Fruit fly (Drosophila melanogaster) Kc167 (cell line): ENCODE results near the gene DIP-alpha.

Source experiments
- Myc ChIP-seq: fragments of >200 bp; optimal IDR thresholded peaks from 2 replicates; lab custom pipeline; 2017; ENCODE audit warnings: missing external identifiers
- Sin3A ChIP-seq: fragments of >200 bp; optimal IDR thresholded peaks from 2 replicates; lab custom pipeline; 2018; ENCODE audit warnings: missing external identifiers
- h ChIP-seq: fragments of >200 bp; optimal IDR thresholded peaks from 3 replicates; lab custom pipeline; 2018; ENCODE audit warnings: missing external identifiers
- insv ChIP-seq: fragments of >200 bp; optimal IDR thresholded peaks from 3 replicates; lab custom pipeline; 2018; ENCODE audit warnings: missing external identifiers
- psq ChIP-seq: fragments of >200 bp; optimal IDR thresholded peaks from 2 replicates; lab custom pipeline; 2017; ENCODE audit warnings: missing external identifiers
- ttk ChIP-seq: sonication (Bioruptor generic); optimal IDR thresholded peaks from 2 replicates; lab custom pipeline; 2017; ENCODE audit warnings: missing external identifiers

DIP-alpha gene

DNA sequence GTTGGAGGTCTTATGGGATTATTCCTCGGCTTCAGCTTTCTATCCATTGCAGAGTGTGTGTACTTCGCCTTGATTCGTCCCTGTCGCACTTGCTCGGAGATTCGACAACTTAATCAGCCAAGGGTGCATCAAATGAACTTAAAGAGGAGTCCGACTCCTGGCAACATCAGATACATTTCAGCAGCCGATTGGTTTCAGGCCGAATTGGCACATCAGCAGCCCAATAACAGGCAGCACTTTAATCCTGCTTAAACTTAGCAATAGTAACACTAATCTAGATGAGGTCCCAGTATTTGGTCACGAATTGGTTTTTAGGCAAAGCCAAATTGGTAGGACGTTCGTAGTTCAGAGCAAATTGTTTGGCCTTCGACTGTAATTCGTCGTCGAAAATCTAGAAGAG, at the start of gene DIP-alpha:
DIP-alpha (minus strand) TSS at position 101 of the 400 bp plus-strand sequence.
- TF ChIP-seq Sin3A (lab: Kevin White, UChicago) (no peak), ttk (lab: Kevin White, UChicago) (no peak), Myc (no peak), psq (lab: Kevin White, UChicago) (no peak), h (lab: Kevin White, UChicago) (no peak), insv (lab: Kevin White, UChicago) (no peak)

DNA sequence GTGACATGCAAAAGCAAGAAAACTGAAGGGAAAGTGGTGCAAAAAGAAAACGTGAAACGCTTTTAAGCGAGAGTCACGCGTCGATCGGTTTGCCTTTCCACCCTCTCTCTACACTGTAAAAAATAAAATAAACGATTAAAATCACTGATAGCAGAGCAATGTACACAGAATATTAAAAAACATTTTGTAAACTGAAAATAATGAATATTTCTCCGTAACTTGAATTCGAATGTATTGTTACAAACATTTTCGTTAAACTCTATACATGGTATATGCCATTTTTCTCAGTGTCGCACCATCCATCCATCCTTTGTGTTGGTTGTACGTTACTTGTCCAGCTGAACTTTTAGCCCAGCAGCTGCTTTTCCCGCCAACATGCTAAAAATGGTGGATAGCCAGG, 22.8 kb upstream of the DIP-alpha start:
- TF ChIP-seq psq (lab: Kevin White, UChicago) (no peak), ttk (lab: Kevin White, UChicago) (no peak), Sin3A (lab: Kevin White, UChicago) (no peak), h (lab: Kevin White, UChicago) (no peak), Myc (no peak), insv (lab: Kevin White, UChicago) (no peak)

DNA sequence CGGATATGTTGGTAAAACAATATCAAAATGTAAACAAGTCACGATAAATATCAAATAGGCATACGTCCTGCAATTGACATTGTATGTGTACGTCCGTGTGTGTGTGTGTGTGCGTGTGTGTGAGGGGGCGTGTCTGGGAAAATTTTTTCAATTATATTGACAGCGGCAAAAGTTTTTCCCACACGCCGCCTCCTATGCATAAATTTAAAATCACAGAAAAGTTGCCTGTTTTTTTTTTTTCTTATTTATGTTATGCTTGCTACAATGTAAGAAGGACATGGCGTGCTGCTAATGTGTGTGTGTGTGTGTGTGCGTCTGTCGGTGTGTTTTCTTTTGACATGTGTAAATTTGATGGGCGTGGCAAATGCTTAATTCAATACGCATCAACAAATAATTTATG, 14.8 kb upstream of the DIP-alpha start:
- TF ChIP-seq ttk (lab: Kevin White, UChicago) = no peak
- TF ChIP-seq insv (lab: Kevin White, UChicago) = no peak
- no peak for TF ChIP-seq Myc
- TF ChIP-seq h (lab: Kevin White, UChicago) = no peak
- no peak for TF ChIP-seq psq (lab: Kevin White, UChicago)
- no peak for TF ChIP-seq Sin3A (lab: Kevin White, UChicago)

dm6 chrX:3581244-3581643, 9.8 kb upstream of the DIP-alpha start:
- TF ChIP-seq Sin3A (lab: Kevin White, UChicago) (no peak), Myc (no peak), h (lab: Kevin White, UChicago) (no peak), insv (lab: Kevin White, UChicago) (no peak), ttk (lab: Kevin White, UChicago) (no peak), psq (lab: Kevin White, UChicago) (no peak)

dm6 chrX:3574306-3574705, 2.9 kb upstream of the DIP-alpha start, which contains the start of gene AstA-R1:
Gene AstA-R1 (plus strand): TSS chrX:3574536.
- no peak for TF ChIP-seq Sin3A (lab: Kevin White, UChicago)
- no peak for TF ChIP-seq ttk (lab: Kevin White, UChicago)
- TF ChIP-seq Myc = no peak
- TF ChIP-seq h (lab: Kevin White, UChicago) = no peak
- no peak for TF ChIP-seq insv (lab: Kevin White, UChicago)

DNA sequence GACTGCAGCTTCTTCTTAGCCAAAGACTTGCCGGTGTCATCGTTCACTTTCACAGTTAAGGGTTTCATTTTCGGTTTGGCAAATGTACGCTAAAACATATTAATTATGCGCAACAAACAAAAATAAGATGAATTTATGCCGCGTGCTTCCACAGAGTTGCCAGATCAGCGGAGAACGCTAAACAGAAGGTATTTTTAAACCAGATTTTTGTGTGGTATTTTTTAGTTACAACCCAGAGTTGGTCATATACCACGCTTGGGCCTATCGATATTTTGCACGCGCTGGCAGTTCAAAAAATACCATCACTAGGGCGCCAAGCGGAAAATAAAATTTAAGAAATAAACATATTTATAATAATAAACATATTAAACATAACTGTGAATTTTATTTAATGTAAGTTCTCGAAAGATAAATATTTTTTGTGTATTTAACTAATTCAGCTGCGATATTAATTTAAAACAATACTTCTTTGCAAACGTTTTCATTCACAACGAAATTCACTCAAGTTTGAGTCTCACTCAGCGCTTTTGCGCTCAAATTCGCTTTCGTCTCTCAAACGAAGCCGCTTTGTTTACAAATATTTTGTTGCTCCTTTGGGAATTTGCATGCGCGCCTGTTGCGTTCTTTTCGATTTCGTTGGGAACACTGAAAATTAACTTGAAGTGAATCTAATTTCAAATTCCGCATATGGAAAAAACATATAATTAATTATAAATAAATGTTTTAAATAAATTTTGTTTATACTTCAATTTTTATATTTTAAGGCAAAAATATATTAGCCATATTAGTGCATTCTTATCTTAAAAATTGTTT, 2.2 kb upstream of the DIP-alpha start, which contains the start of gene CG2875:
CG2875 (minus strand) TSS at position 185 of the 813 bp plus-strand sequence.
- TF ChIP-seq Myc = no peak
- no peak for TF ChIP-seq ttk (lab: Kevin White, UChicago)
- TF ChIP-seq Sin3A (lab: Kevin White, UChicago) = no peak
- TF ChIP-seq insv (lab: Kevin White, UChicago) = no peak

DNA sequence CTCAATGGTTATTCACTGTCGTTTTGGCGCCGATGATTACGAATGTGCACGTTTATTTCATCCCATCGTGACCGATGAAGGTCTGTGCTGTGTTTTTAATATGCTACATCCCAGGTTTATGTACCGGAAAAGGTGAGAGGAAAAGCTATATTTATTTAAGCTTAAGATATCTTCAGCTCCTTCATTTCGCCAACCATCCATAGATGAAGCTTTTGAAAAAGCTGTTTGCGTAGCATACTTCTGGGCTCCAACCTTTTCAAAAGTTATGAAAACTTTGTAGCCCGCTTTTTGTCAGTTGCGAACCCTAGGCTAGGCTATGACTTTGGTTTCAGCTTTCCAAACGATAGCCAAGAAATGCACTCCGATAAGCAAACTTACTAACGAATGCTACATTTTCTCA, 1.2 kb downstream of the DIP-alpha start:
- TF ChIP-seq Myc = no peak
- TF ChIP-seq psq (lab: Kevin White, UChicago) = no peak
- no peak for TF ChIP-seq ttk (lab: Kevin White, UChicago)
- TF ChIP-seq h (lab: Kevin White, UChicago) = no peak
- no peak for TF ChIP-seq Sin3A (lab: Kevin White, UChicago)
- TF ChIP-seq insv (lab: Kevin White, UChicago) = no peak

dm6 chrX:3558372-3558771, 13.1 kb downstream of the DIP-alpha start:
- TF ChIP-seq Myc = no peak
- TF ChIP-seq psq (lab: Kevin White, UChicago) = no peak
- TF ChIP-seq insv (lab: Kevin White, UChicago) = no peak
- TF ChIP-seq h (lab: Kevin White, UChicago) = no peak
- TF ChIP-seq Sin3A (lab: Kevin White, UChicago) = no peak
- TF ChIP-seq ttk (lab: Kevin White, UChicago) = no peak

dm6 chrX:3557512-3557911, 13.9 kb downstream of the DIP-alpha start, which contains the start of gene ppk8:
Gene ppk8 (plus strand): TSS chrX:3557812.
- no peak for TF ChIP-seq psq (lab: Kevin White, UChicago)
- TF ChIP-seq Sin3A (lab: Kevin White, UChicago) = no peak
- no peak for TF ChIP-seq Myc
- no peak for TF ChIP-seq ttk (lab: Kevin White, UChicago)
- no peak for TF ChIP-seq h (lab: Kevin White, UChicago)
- TF ChIP-seq insv (lab: Kevin White, UChicago) = no peak

DNA sequence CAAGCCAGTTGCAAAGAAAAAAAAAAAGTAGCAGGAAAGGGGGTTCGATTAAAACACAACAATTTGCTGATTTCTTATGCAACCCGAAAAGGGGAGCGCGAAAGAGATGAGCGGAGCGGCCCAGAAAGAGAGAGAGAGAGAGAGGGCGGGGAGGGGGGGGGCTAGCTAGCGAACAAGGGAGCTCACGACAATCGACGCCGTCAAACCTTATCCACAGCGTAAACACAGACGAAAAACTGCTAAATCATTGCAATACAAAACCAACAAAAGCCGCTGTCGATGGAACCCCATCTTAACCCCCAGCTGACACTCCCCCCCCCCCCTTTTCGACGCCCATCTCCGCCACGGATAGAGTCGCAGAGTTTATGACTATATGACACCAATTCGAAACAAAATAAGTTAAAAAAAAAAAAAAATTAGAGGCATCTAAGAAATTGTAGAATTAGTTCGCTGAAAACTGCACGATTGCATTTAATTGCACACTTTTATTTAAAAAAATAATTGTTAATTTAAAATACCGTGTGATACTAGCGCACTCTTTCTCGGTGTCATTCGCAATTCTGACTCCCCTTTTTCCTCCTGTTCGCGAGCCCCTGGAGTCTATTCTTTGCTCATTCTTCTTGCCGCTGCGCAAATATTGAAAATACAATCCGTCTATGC, 16.1 kb downstream of the DIP-alpha start:
- TF ChIP-seq insv (lab: Kevin White, UChicago) = no peak
- TF ChIP-seq psq (lab: Kevin White, UChicago) = no peak
- TF ChIP-seq Myc = no peak
- no peak for TF ChIP-seq ttk (lab: Kevin White, UChicago)
- TF ChIP-seq Sin3A (lab: Kevin White, UChicago) = no peak

- no peak for TF ChIP-seq h (lab: Kevin White, UChicago)
- TF ChIP-seq insv (lab: Kevin White, UChicago) = no peak
- TF ChIP-seq Sin3A (lab: Kevin White, UChicago) = no peak
- TF ChIP-seq psq (lab: Kevin White, UChicago) = no peak
- no peak for TF ChIP-seq Myc
- TF ChIP-seq ttk (lab: Kevin White, UChicago) = no peak
These were observed 22.2 kb downstream of the DIP-alpha start for dm6 chrX:3549275-3549674.
